Fruit fly (Drosophila melanogaster) whole organism, pupa: ENCODE results near the gene Rad9.

Experiments used
- CG10348 ChIP-seq: fragments of 200-800 bp; sonication (Bioruptor generic); IDR thresholded peaks from 2 replicates; pipeline ENCODE4 v1.3.6; 2022; ENCODE audit warnings: missing biosample characterization, missing genetic modification characterization
- CG12605 ChIP-seq: fragments of 200-800 bp; sonication (Bioruptor generic); IDR thresholded peaks from 2 replicates; pipeline ENCODE4 v1.3.6; 2022; ENCODE audit warnings: missing biosample characterization, missing genetic modification characterization
- CG13204 ChIP-seq: fragments of 200-800 bp; sonication (Bioruptor generic); optimal IDR thresholded peaks from 2 replicates; lab custom pipeline; 2018; ENCODE audit warnings: missing biosample characterization, mild to moderate bottlenecking, missing genetic modification characterization, moderate library complexity
- CG14655 ChIP-seq: fragments of 200-800 bp; sonication (Bioruptor generic); optimal IDR thresholded peaks from 3 replicates; lab custom pipeline; 2017; ENCODE audit warnings: mild to moderate bottlenecking, missing biosample characterization, missing genetic modification reagents, missing genetic modification characterization
- CG15710 ChIP-seq: fragments of 200-800 bp; sonication (Bioruptor generic); optimal IDR thresholded peaks from 2 replicates; lab custom pipeline; 2018; ENCODE audit warnings: missing biosample characterization, mild to moderate bottlenecking, missing genetic modification characterization, moderate library complexity
- CG17806 ChIP-seq: fragments of 200-800 bp; sonication (Bioruptor generic); optimal IDR thresholded peaks from 2 replicates; lab custom pipeline; 2018; ENCODE audit warnings: missing biosample characterization, mild to moderate bottlenecking, missing genetic modification characterization, moderate library complexity
- CG32121 ChIP-seq: fragments of 200-800 bp; sonication (Bioruptor generic); IDR thresholded peaks from 2 replicates; pipeline ENCODE4 v1.3.6; 2022; ENCODE audit warnings: missing biosample characterization, missing genetic modification characterization
- CG34367 ChIP-seq: fragments of 200-800 bp; sonication (Bioruptor generic); optimal IDR thresholded peaks from 2 replicates; lab custom pipeline; 2018; ENCODE audit warnings: missing biosample characterization, mild to moderate bottlenecking, missing genetic modification characterization
- CG4496 ChIP-seq: fragments of 200-800 bp; sonication (Bioruptor generic); IDR thresholded peaks from 3 replicates; pipeline ENCODE4 v1.3.6; 2022; ENCODE audit warnings: missing biosample characterization, missing genetic modification characterization
- CG8159 ChIP-seq: fragments of 200-800 bp; sonication (Bioruptor generic); optimal IDR thresholded peaks from 3 replicates; lab custom pipeline; 2018; ENCODE audit warnings: missing biosample characterization, mild to moderate bottlenecking, missing genetic modification characterization, moderate library complexity
- CG8301 ChIP-seq: fragments of 200-800 bp; sonication (Bioruptor generic); optimal IDR thresholded peaks from 2 replicates; lab custom pipeline; 2018; ENCODE audit warnings: missing biosample characterization, mild to moderate bottlenecking, missing genetic modification characterization
- CG9948 ChIP-seq: fragments of 200-800 bp; sonication (Bioruptor generic); optimal IDR thresholded peaks from 2 replicates; lab custom pipeline; 2018; ENCODE audit warnings: missing biosample characterization, mild to moderate bottlenecking, missing genetic modification characterization, moderate library complexity
- D1 ChIP-seq: fragments of 200-800 bp; sonication (Bioruptor generic); optimal IDR thresholded peaks from 2 replicates; lab custom pipeline; 2018; ENCODE audit warnings: missing biosample characterization, mild to moderate bottlenecking, missing genetic modification characterization, moderate library complexity
- EcR ChIP-seq: fragments of 200-800 bp; sonication (Bioruptor generic); optimal IDR thresholded peaks from 3 replicates; lab custom pipeline; 2019; ENCODE audit warnings: missing biosample characterization, missing genetic modification characterization, mild to moderate bottlenecking, moderate library complexity, missing genetic modification reagents
- Ets98B ChIP-seq: fragments of 200-800 bp; sonication (Bioruptor generic); IDR thresholded peaks from 2 replicates; pipeline ENCODE4 v1.3.6; 2022; ENCODE audit warnings: missing biosample characterization, missing genetic modification characterization
- Pif1A ChIP-seq: fragments of 200-800 bp; sonication (Bioruptor generic); optimal IDR thresholded peaks from 3 replicates; lab custom pipeline; 2016; ENCODE audit warnings: missing biosample characterization, missing genetic modification characterization
- Pif1B ChIP-seq: fragments of 200-800 bp; sonication (Bioruptor generic); optimal IDR thresholded peaks from 3 replicates; lab custom pipeline; 2016; ENCODE audit warnings: missing biosample characterization, missing genetic modification characterization
- Snoo ChIP-seq: fragments of 200-800 bp; sonication (Bioruptor generic); optimal IDR thresholded peaks from 3 replicates; lab custom pipeline; 2017; ENCODE audit warnings: missing biosample characterization, mild to moderate bottlenecking, missing genetic modification characterization, inconsistent platforms
- fd96Ca ChIP-seq: fragments of 200-800 bp; sonication (Bioruptor generic); IDR thresholded peaks from 3 replicates; pipeline ENCODE4 v1.3.6; 2022; ENCODE audit warnings: missing biosample characterization, missing genetic modification characterization
- gl ChIP-seq: fragments of 200-800 bp; sonication (Bioruptor generic); optimal IDR thresholded peaks from 2 replicates; lab custom pipeline; 2018; ENCODE audit warnings: missing biosample characterization, mild to moderate bottlenecking, missing genetic modification characterization
- rn ChIP-seq: fragments of 200-800 bp; sonication (Bioruptor generic); IDR thresholded peaks from 2 replicates; pipeline ENCODE4 v1.3.6; 2022; ENCODE audit warnings: missing biosample characterization, missing genetic modification characterization

Rad9 gene

dm6 chr3L:18911082-18911481 is 38.7 kb upstream of the Rad9 start, which contains the start of gene Ir75d:
Ir75d (minus strand) TSS chr3L:18911182.
- TF ChIP-seq CG8159 (tag; lab: Kevin White, UChicago) (no peak), D1 (tag; lab: Kevin White, UChicago) (no peak), CG32121 (GFP tag; lab: Robert Waterston, UW) (no peak), CG9948 (no peak)

- TF ChIP-seq CG34367 (tag; lab: Kevin White, UChicago) (no peak), Pif1B (GFP tag; lab: Kevin White, UChicago) (no peak), CG32121 (GFP tag; lab: Robert Waterston, UW) (no peak), rn (GFP tag; lab: Robert Waterston, UW) (no peak), CG8301 (tag; lab: Kevin White, UChicago) (no peak), Pif1A (GFP tag; lab: Kevin White, UChicago) (no peak), CG17806 (tag; lab: Kevin White, UChicago) (no peak), CG14655 (GFP tag; lab: Kevin White, UChicago) (no peak), Ets98B (GFP tag; lab: Robert Waterston, UW) (no peak), CG13204 (GFP tag; lab: Kevin White, UChicago) (no peak), CG9948 (no peak), Snoo (tag; lab: Kevin White, UChicago) (no peak), EcR (GFP tag; lab: Kevin White, UChicago) (no peak), gl (no peak), CG15710 (no peak), CG8159 (tag; lab: Kevin White, UChicago) (no peak), CG4496 (GFP tag; lab: Robert Waterston, UW) (no peak), CG10348 (GFP tag; lab: Robert Waterston, UW) (no peak), D1 (tag; lab: Kevin White, UChicago) (no peak)
Observed at dm6 chr3L:18904772-18905601, 32.6 kb upstream of the Rad9 start, which contains the start of the genes CSN1b and Prp6. CSN1b (minus strand) TSS chr3L:18904930. Prp6 (plus strand) TSS chr3L:18905372.

dm6 chr3L:18901411-18901810 is 29.1 kb upstream of the Rad9 start, which contains the start of the genes arx and CG6843:
arx (minus strand) TSS chr3L:18901554.
CG6843 (plus strand) TSS chr3L:18901594.
- TF ChIP-seq CG13204 (GFP tag; lab: Kevin White, UChicago), result no peak
- TF ChIP-seq CG14655 (GFP tag; lab: Kevin White, UChicago), result no peak
- TF ChIP-seq gl, result no peak
- no peak for TF ChIP-seq fd96Ca (GFP tag; lab: Robert Waterston, UW)
- TF ChIP-seq Pif1B (GFP tag; lab: Kevin White, UChicago), result no peak
- no peak for TF ChIP-seq CG4496 (GFP tag; lab: Robert Waterston, UW)
- no peak for TF ChIP-seq CG15710
- TF ChIP-seq CG8159 (tag; lab: Kevin White, UChicago), result no peak
- TF ChIP-seq CG12605, result no peak
- TF ChIP-seq Pif1A (GFP tag; lab: Kevin White, UChicago), result no peak
- no peak for TF ChIP-seq CG9948
- TF ChIP-seq EcR (GFP tag; lab: Kevin White, UChicago), result no peak
- TF ChIP-seq D1 (tag; lab: Kevin White, UChicago), result no peak
- no peak for TF ChIP-seq CG8301 (tag; lab: Kevin White, UChicago)

dm6 chr3L:18898770-18899278 is 26.5 kb upstream of the Rad9 start, which contains the start of gene RpL26:
RpL26 (plus strand) TSS chr3L:18898875.
- TF ChIP-seq Pif1A (GFP tag; lab: Kevin White, UChicago) (no peak), CG13204 (GFP tag; lab: Kevin White, UChicago) (no peak), CG8301 (tag; lab: Kevin White, UChicago) (no peak), fd96Ca (GFP tag; lab: Robert Waterston, UW) (no peak), CG8159 (tag; lab: Kevin White, UChicago) (peak; percentile 54), CG12605 (peak; percentile 32; the same call in 1 of the 2 replicates), CG34367 (tag; lab: Kevin White, UChicago) (peak; percentile 32), Snoo (tag; lab: Kevin White, UChicago) (peak; percentile 51), gl (peak; percentile 33), CG4496 (GFP tag; lab: Robert Waterston, UW) (0 out of 3 replicates have a peak, but pooled peaks have one; percentile 16), CG32121 (GFP tag; lab: Robert Waterston, UW) (peak; percentile 27; the same call in 1 of the 2 replicates), EcR (GFP tag; lab: Kevin White, UChicago) (no peak), CG9948 (peak; percentile 20), CG17806 (tag; lab: Kevin White, UChicago) (peak; percentile 23), CG15710 (peak; percentile 65), CG14655 (GFP tag; lab: Kevin White, UChicago) (no peak)

dm6 chr3L:18898086-18898470 is 25.7 kb upstream of the Rad9 start, which contains the start of gene CG3902:
CG3902 (minus strand) TSS chr3L:18898293.
- TF ChIP-seq Snoo (tag; lab: Kevin White, UChicago) (peak; percentile 25), CG9948 (no peak), EcR (GFP tag; lab: Kevin White, UChicago) (peak; percentile 66), CG12605 (no peak), CG17806 (tag; lab: Kevin White, UChicago) (no peak), Pif1A (GFP tag; lab: Kevin White, UChicago) (no peak), Ets98B (GFP tag; lab: Robert Waterston, UW) (peak; percentile 49; the same call in 1 of the 2 replicates), rn (GFP tag; lab: Robert Waterston, UW) (no peak), CG32121 (GFP tag; lab: Robert Waterston, UW) (peak; percentile 37; the same call in 1 of the 2 replicates), Pif1B (GFP tag; lab: Kevin White, UChicago) (no peak), CG10348 (GFP tag; lab: Robert Waterston, UW) (no peak)
- TF ChIP-seq, all 21 proteins: peak for 4
